Fruit fly (Drosophila melanogaster): Measurements from ENCODE around the gene CG42367.

DNA sequence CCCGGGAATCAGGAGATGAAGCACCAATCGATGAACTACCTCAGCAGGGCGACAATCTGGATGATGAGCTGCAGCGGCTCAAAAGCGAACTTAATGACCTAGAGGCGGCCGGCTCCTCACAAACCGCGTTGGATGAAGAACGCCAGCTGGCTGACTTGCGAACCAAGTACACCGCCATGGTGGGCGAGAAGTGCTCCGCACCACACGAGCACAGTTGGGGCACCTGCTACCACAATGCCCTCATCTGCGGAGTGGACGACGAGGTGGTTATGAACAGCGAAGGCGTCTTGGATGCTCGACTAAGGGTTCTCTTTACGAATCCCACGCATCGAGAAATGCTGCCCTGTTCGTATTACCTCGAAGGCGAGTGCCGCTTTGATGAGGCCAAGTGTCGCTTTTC, 24.3 kb downstream of the CG42367 start:
- no peak for TF ChIP-seq CG11294 (GFP tag; IDR thresholded peaks at IDR 0.05)
- no peak for TF ChIP-seq Eip75B (GFP tag; optimal IDR thresholded peaks at IDR 0.05)
- no peak for TF ChIP-seq CG10669 (GFP tag; optimal IDR thresholded peaks at IDR 0.05)
- no peak for TF ChIP-seq acj6 (GFP tag; optimal IDR thresholded peaks at IDR 0.05)
- TF ChIP-seq dsx (GFP tag; optimal IDR thresholded peaks at IDR 0.05; ENCODE audit: poor library complexity, severe bottlenecking), result no peak
- no peak for TF ChIP-seq Ets96B (tag; optimal IDR thresholded peaks at IDR 0.05)
- no peak for TF ChIP-seq CG34406 (GFP tag; optimal IDR thresholded peaks at IDR 0.05)
- no peak for TF ChIP-seq Gug (GFP tag; IDR thresholded peaks at IDR 0.05)
- no peak for TF ChIP-seq OdsH (GFP tag; optimal IDR thresholded peaks at IDR 0.05)
